Worm (Caenorhabditis elegans) whole organism, L2 larva: ENCODE results near the gene clc-20.

ENCODE experiments used
- F13H6.1 ChIP-seq: sonication (generic microtip); optimal IDR thresholded peaks from 2 replicates; lab custom pipeline; 2016; ENCODE audit warnings: missing genetic modification characterization, missing compliant biosample characterization
- ama-1 ChIP-seq: fragments of 150-350 bp; optimal IDR thresholded peaks from 2 replicates; lab custom pipeline; 2018; ENCODE audit warnings: inconsistent platforms
- blmp-1 ChIP-seq: sonication (generic microtip); optimal IDR thresholded peaks from 2 replicates; lab custom pipeline; 2017; ENCODE audit warnings: missing genetic modification characterization, mild to moderate bottlenecking, missing compliant biosample characterization, antibody characterized with exemption, moderate library complexity; ENCODE audit not compliant: insufficient read depth
- dmd-4 ChIP-seq: sonication (generic microtip); optimal IDR thresholded peaks from 2 replicates; lab custom pipeline; 2017; ENCODE audit warnings: missing biosample characterization, missing genetic modification characterization
- egl-27 ChIP-seq: sonication (generic microtip); optimal IDR thresholded peaks from 3 replicates; lab custom pipeline; 2017; ENCODE audit warnings: missing biosample characterization, missing genetic modification reagents, missing genetic modification characterization
- lin-11 ChIP-seq: fragments of 150-350 bp; sonication (generic microtip); optimal IDR thresholded peaks from 2 replicates; lab custom pipeline; 2014; ENCODE audit warnings: missing biosample characterization, missing genetic modification characterization, inconsistent platforms, mixed read lengths
- lin-39 ChIP-seq: fragments of 150-350 bp; optimal IDR thresholded peaks from 2 replicates; lab custom pipeline; 2014; ENCODE audit warnings: missing biosample characterization, missing genetic modification reagents, missing genetic modification characterization
- nhr-11 ChIP-seq: fragments of 150-350 bp; optimal IDR thresholded peaks from 2 replicates; lab custom pipeline; 2014; ENCODE audit warnings: missing biosample characterization, missing genetic modification characterization
- nhr-25 ChIP-seq: fragments of 150-350 bp; sonication (generic microtip); optimal IDR thresholded peaks from 3 replicates; lab custom pipeline; 2014; ENCODE audit warnings: missing biosample characterization, missing genetic modification characterization
- sem-4 ChIP-seq: fragments of 150-350 bp; optimal IDR thresholded peaks from 2 replicates; lab custom pipeline; 2014; ENCODE audit warnings: missing biosample characterization, missing genetic modification reagents, missing genetic modification characterization
- skn-1 ChIP-seq: sonication (generic microtip); optimal IDR thresholded peaks from 2 replicates; lab custom pipeline; 2017; ENCODE audit warnings: missing biosample characterization, missing genetic modification characterization
- unc-55 ChIP-seq: fragments of 150-350 bp; sonication (generic microtip); optimal IDR thresholded peaks from 3 replicates; lab custom pipeline; 2014; ENCODE audit warnings: missing biosample characterization, missing genetic modification reagents, missing genetic modification characterization
- zag-1 ChIP-seq: fragments of 150-350 bp; optimal IDR thresholded peaks from 2 replicates; lab custom pipeline; 2014; ENCODE audit warnings: missing biosample characterization, missing genetic modification characterization

DNA sequence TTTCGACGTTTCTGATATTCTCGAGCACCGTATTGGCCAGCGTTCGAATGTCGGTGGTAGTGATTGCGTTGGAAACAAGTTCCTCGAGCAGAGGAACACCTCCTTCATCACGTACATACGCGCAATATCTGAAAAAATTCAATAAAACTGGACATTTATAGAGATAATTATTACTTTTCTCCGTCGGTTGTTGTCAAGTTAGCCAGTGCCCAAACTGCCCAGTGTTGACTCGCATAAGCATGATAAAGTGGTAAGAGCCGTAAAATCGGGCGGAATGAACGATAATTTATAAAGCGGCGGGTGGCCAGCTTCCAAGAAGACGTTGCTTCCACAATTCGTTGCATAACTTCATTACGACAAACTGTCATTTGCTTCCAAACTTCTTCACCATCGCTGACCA lies 11.2 kb downstream of the clc-20 start:
- TF ChIP-seq dmd-4 (no peak), F13H6.1 (tag; lab: Kevin White, UChicago) (no peak), egl-27 (no peak), nhr-11 (no peak), zag-1 (tag; lab: Kevin White, UChicago) (no peak), ama-1 (lab: Kevin White, UChicago) (no peak), blmp-1 (no peak), unc-55 (GFP tag; lab: Kevin White, UChicago) (no peak), skn-1 (tag; lab: Kevin White, UChicago) (no peak), sem-4 (tag; lab: Kevin White, UChicago) (no peak), lin-11 (no peak), lin-39 (tag; lab: Kevin White, UChicago) (no peak), nhr-25 (tag; lab: Kevin White, UChicago) (no peak)
